Worm (Caenorhabditis elegans) whole organism, L1 larva: Measurements from ENCODE around the gene Y97E10AR.1.

ENCODE experiments used
- C16A3.4 ChIP-seq: fragments of 150-350 bp; optimal IDR thresholded peaks from 2 replicates; lab custom pipeline; 2014; ENCODE audit warnings: missing biosample characterization, missing genetic modification characterization
- ama-1 ChIP-seq: fragments of 150-350 bp; optimal IDR thresholded peaks from 2 replicates; lab custom pipeline; 2014
- blmp-1 ChIP-seq: fragments of 150-350 bp; optimal IDR thresholded peaks from 2 replicates; lab custom pipeline; 2014; ENCODE audit warnings: missing biosample characterization, missing genetic modification characterization
- ceh-82 ChIP-seq, 3 experiments: fragments of 150-350 bp in 1 of 3; sonication (generic microtip) in 2 of 3; optimal IDR thresholded peaks; 2 replicates each; lab custom pipeline; 2014 to 2017; ENCODE audit warnings: missing biosample characterization in 3 of 3, missing genetic modification characterization in 3 of 3
- dpl-1 ChIP-seq, 3 experiments: fragments of 150-350 bp in 2 of 3; sonication (generic microtip) in 1 of 3; optimal IDR thresholded peaks; 2 replicates each; lab custom pipeline; 2014 to 2017; ENCODE audit warnings: missing biosample characterization in 3 of 3, missing genetic modification characterization in 3 of 3, missing genetic modification reagents in 3 of 3
- efl-1 ChIP-seq, 4 experiments: fragments of 150-350 bp; optimal IDR thresholded peaks in 3 of 4; peaks in 1 of 4; 1 replicate in 1 of 4; 2 replicates in 3 of 4; lab custom pipeline; 2014; ENCODE audit warnings: missing biosample characterization in 2 of 4, missing genetic modification characterization in 2 of 4, missing genetic modification reagents in 2 of 4
- egl-27 ChIP-seq, 2 experiments: fragments of 150-350 bp in 1 of 2; sonication (generic microtip); optimal IDR thresholded peaks; 3 replicates each; lab custom pipeline; 2017 to 2018; ENCODE audit warnings: missing biosample characterization in 2 of 2, missing genetic modification characterization in 2 of 2, missing genetic modification reagents in 2 of 2
- fkh-10 ChIP-seq: sonication (generic microtip); optimal IDR thresholded peaks from 2 replicates; lab custom pipeline; 2017; ENCODE audit warnings: missing biosample characterization, missing genetic modification reagents, missing genetic modification characterization
- grh-1 ChIP-seq: fragments of 200-800 bp; sonication (Bioruptor generic); IDR thresholded peaks from 2 replicates; pipeline ENCODE4 v1.3.6; 2022; ENCODE audit warnings: missing genetic modification reagents, missing genetic modification characterization, missing compliant biosample characterization
- irx-1 ChIP-seq: sonication (generic microtip); optimal IDR thresholded peaks from 2 replicates; lab custom pipeline; 2016; ENCODE audit warnings: missing genetic modification characterization, missing compliant biosample characterization
- lin-14 ChIP-seq: fragments of 200-800 bp; sonication (Bioruptor generic); optimal IDR thresholded peaks from 2 replicates; lab custom pipeline; 2018; ENCODE audit warnings: mild to moderate bottlenecking, missing genetic modification characterization, moderate library complexity, missing compliant biosample characterization
- lin-15B ChIP-seq: fragments of 150-350 bp; sonication (generic microtip); optimal IDR thresholded peaks from 3 replicates; lab custom pipeline; 2014; ENCODE audit warnings: missing biosample characterization, missing genetic modification characterization
- lin-35 ChIP-seq, 2 experiments: fragments of 150-350 bp; optimal IDR thresholded peaks; 2 replicates each; lab custom pipeline; 2014; ENCODE audit warnings: missing biosample characterization in 2 of 2, missing genetic modification characterization in 2 of 2, missing genetic modification reagents in 2 of 2
- lir-3 ChIP-seq: sonication (generic microtip); optimal IDR thresholded peaks from 2 replicates; lab custom pipeline; 2016; ENCODE audit warnings: mild to moderate bottlenecking, missing genetic modification characterization, moderate library complexity, missing compliant biosample characterization; ENCODE audit not compliant: poor library complexity
- lsy-2 ChIP-seq, 2 experiments: fragments of 150-350 bp; optimal IDR thresholded peaks; 2 replicates each; lab custom pipeline; 2014; ENCODE audit warnings: missing biosample characterization in 2 of 2, missing genetic modification characterization in 2 of 2
- mab-9 ChIP-seq: fragments of 200-800 bp; sonication (Bioruptor generic); IDR thresholded peaks from 2 replicates; pipeline ENCODE4 v1.3.6; 2022; ENCODE audit warnings: missing genetic modification reagents, missing genetic modification characterization, missing compliant biosample characterization
- mdl-1 ChIP-seq, 2 experiments: fragments of 150-350 bp; optimal IDR thresholded peaks; 2 replicates each; lab custom pipeline; 2014 to 2017; ENCODE audit warnings: missing biosample characterization in 2 of 2, missing genetic modification characterization in 2 of 2, inconsistent platforms in 1 of 2
- mep-1 ChIP-seq: fragments of 150-350 bp; optimal IDR thresholded peaks from 2 replicates; lab custom pipeline; 2014; ENCODE audit warnings: missing biosample characterization, missing genetic modification characterization
- nhr-12 ChIP-seq: sonication (generic microtip); optimal IDR thresholded peaks from 2 replicates; lab custom pipeline; 2017; ENCODE audit warnings: missing biosample characterization, missing genetic modification characterization
- nhr-20 ChIP-seq: sonication (generic microtip); optimal IDR thresholded peaks from 2 replicates; lab custom pipeline; 2016; ENCODE audit warnings: mild to moderate bottlenecking, missing genetic modification characterization, missing compliant biosample characterization
- nhr-237 ChIP-seq: fragments of 150-350 bp; optimal IDR thresholded peaks from 2 replicates; lab custom pipeline; 2014; ENCODE audit warnings: missing biosample characterization, missing genetic modification characterization
- nhr-71 ChIP-seq: sonication (generic microtip); optimal IDR thresholded peaks from 2 replicates; lab custom pipeline; 2016; ENCODE audit warnings: mild to moderate bottlenecking, missing genetic modification characterization, moderate library complexity, missing compliant biosample characterization
- nhr-85 ChIP-seq: sonication (generic microtip); peaks from one replicate; lab custom pipeline; 2016; ENCODE audit warnings: missing genetic modification characterization, inconsistent platforms, missing compliant biosample characterization
- snpc-4 ChIP-seq: fragments of 150-350 bp; optimal IDR thresholded peaks from 2 replicates; lab custom pipeline; 2014; ENCODE audit warnings: missing biosample characterization, missing genetic modification characterization
- snu-23 ChIP-seq: sonication (generic microtip); optimal IDR thresholded peaks from 2 replicates; lab custom pipeline; 2016; ENCODE audit warnings: missing genetic modification characterization, missing compliant biosample characterization
- vab-15 ChIP-seq: sonication (generic microtip); optimal IDR thresholded peaks from 2 replicates; lab custom pipeline; 2017; ENCODE audit warnings: missing genotype, mild to moderate bottlenecking, missing genetic modification characterization, missing compliant biosample characterization
- zip-4 ChIP-seq: fragments of 200-800 bp; sonication (Bioruptor generic); optimal IDR thresholded peaks from 2 replicates; lab custom pipeline; 2018; ENCODE audit warnings: mild to moderate bottlenecking, missing genetic modification characterization, moderate library complexity, missing compliant biosample characterization
- ztf-4 ChIP-seq: fragments of 150-350 bp; optimal IDR thresholded peaks from 2 replicates; lab custom pipeline; 2014; ENCODE audit warnings: missing biosample characterization, missing genetic modification characterization

The Y97E10AR.1 gene

ce11 chrV:8007460-8008292 is 6.4 kb downstream of the Y97E10AR.1 start, which contains the start of gene Y97E10AR.3:
Gene Y97E10AR.3, minus strand, starts transcription at chrV:8007510.
- no peak for TF ChIP-seq lin-14
- TF ChIP-seq mep-1 (tag; lab: Kevin White, UChicago) = no peak

ce11 chrV:8010103-8010502 is 8.8 kb downstream of the Y97E10AR.1 start, which contains the start of gene Y97E10AR.4:
Gene Y97E10AR.4, minus strand, starts transcription at chrV:8010233.
- TF ChIP-seq fkh-10 (GFP tag; lab: Kevin White, UChicago) (no peak), nhr-12 (tag; lab: Kevin White, UChicago) (no peak), nhr-85 (tag; lab: Kevin White, UChicago) (peak; percentile 42), nhr-237 (tag; lab: Kevin White, UChicago) (no peak)

ce11 chrV:8010846-8011245 is 9.6 kb downstream of the Y97E10AR.1 start, which contains the start of gene lmtr-2:
Gene lmtr-2, minus strand, starts transcription at chrV:8011106.
- TF ChIP-seq ama-1 (lab: Kevin White, UChicago) (peak; percentile 22), mab-9 (GFP tag; lab: Robert Waterston, UW) (no peak)

- no peak for TF ChIP-seq efl-1 (optimal IDR thresholded peaks at IDR 0.05; lab: Kevin White, UChicago)
- TF ChIP-seq efl-1 (GFP tag; optimal IDR thresholded peaks at IDR 0.05 in 1 of 2; lab: Kevin White, UChicago) = peak in 1 of 2 experiments; percentile 36
- no peak for TF ChIP-seq nhr-20 (tag; lab: Kevin White, UChicago)
Observed at ce11 chrV:8012032-8012431, 10.8 kb downstream of the Y97E10AR.1 start, which contains the start of gene rpb-9. Gene rpb-9, minus strand, starts transcription at chrV:8012345.

ce11 chrV:8013901-8014388 is 12.7 kb downstream of the Y97E10AR.1 start, which contains the start of gene Y97E10AR.6:
Gene Y97E10AR.6, minus strand, starts transcription at chrV:8013951.
- TF ChIP-seq dpl-1 (GFP tag; optimal IDR thresholded peaks at IDR 0.05; lab: Kevin White, UChicago) (peak; percentile 4 to 54 (median 29)), egl-27 (tag; optimal IDR thresholded peaks at IDR 0.05; lab: Kevin White, UChicago) (no peak), blmp-1 (tag; lab: Kevin White, UChicago) (peak; percentile 5), efl-1 (optimal IDR thresholded peaks at IDR 0.05; lab: Kevin White, UChicago) (peak; percentile 41 to 51), efl-1 (GFP tag; optimal IDR thresholded peaks at IDR 0.05 in 1 of 2; lab: Kevin White, UChicago) (peak; percentile 55 to 73), mdl-1 (tag; optimal IDR thresholded peaks at IDR 0.05; lab: Kevin White, UChicago) (peak in 1 of 2 experiments; percentile 63), zip-4 (GFP tag; lab: Kevin White, UChicago) (no peak), nhr-71 (tag; lab: Kevin White, UChicago) (peak; percentile 23), lin-14 (peak; percentile 54), lin-35 (GFP tag; optimal IDR thresholded peaks at IDR 0.05; lab: Kevin White, UChicago) (peak; percentile 38 to 78), C16A3.4 (tag; lab: Kevin White, UChicago) (peak; percentile 46), lsy-2 (tag; optimal IDR thresholded peaks at IDR 0.05; lab: Kevin White, UChicago) (peak in 1 of 2 experiments; percentile 50), vab-15 (tag; lab: Kevin White, UChicago) (no peak), snu-23 (GFP tag; lab: Kevin White, UChicago) (peak; percentile 36), mep-1 (tag; lab: Kevin White, UChicago) (peak; percentile 44), snpc-4 (tag; lab: Kevin White, UChicago) (peak; percentile 16), lir-3 (no peak), irx-1 (tag; lab: Kevin White, UChicago) (no peak), ztf-4 (tag; lab: Kevin White, UChicago) (no peak), lin-15B (tag; lab: Kevin White, UChicago) (peak; percentile 20), ceh-82 (tag; optimal IDR thresholded peaks at IDR 0.05; lab: Kevin White, UChicago) (peak in 1 of 3 experiments; percentile 26), grh-1 (GFP tag; lab: Robert Waterston, UW) (no peak)
- TF ChIP-seq, all 84 proteins: peak for 14
